Worm (Caenorhabditis elegans) whole organism, early embryonic: ENCODE measurements around the gene oac-48.

Experiments
- F13C5.2 ChIP-seq: sonication (generic microtip); optimal IDR thresholded peaks from 2 replicates; lab custom pipeline; 2017; ENCODE audit warnings: mild to moderate bottlenecking, missing genetic modification characterization, inconsistent platforms, missing compliant biosample characterization
- ama-1 ChIP-seq: fragments of 150-350 bp; optimal IDR thresholded peaks from 2 replicates; lab custom pipeline; 2014
- ceh-13 ChIP-seq: fragments of 200-800 bp; sonication (Bioruptor generic); optimal IDR thresholded peaks from 2 replicates; lab custom pipeline; 2018; ENCODE audit warnings: mild to moderate bottlenecking, missing genetic modification characterization, missing compliant biosample characterization
- ceh-36 ChIP-seq: sonication (generic microtip); optimal IDR thresholded peaks from 2 replicates; lab custom pipeline; 2016; ENCODE audit warnings: missing genetic modification characterization, inconsistent platforms, missing compliant biosample characterization
- ets-7 ChIP-seq: sonication (generic microtip); optimal IDR thresholded peaks from 2 replicates; lab custom pipeline; 2016; ENCODE audit warnings: missing genotype, missing genetic modification characterization, missing compliant biosample characterization
- flt-1 ChIP-seq: fragments of 200-800 bp; sonication (Bioruptor generic); IDR thresholded peaks from 2 replicates; pipeline ENCODE4 v1.3.6; 2022; ENCODE audit warnings: missing genetic modification characterization, missing compliant biosample characterization
- hmbx-1 ChIP-seq: sonication (generic microtip); optimal IDR thresholded peaks from 2 replicates; lab custom pipeline; 2016; ENCODE audit warnings: mild to moderate bottlenecking, missing genetic modification characterization, missing compliant biosample characterization
- hmg-4 ChIP-seq: fragments of 200-800 bp; sonication (Bioruptor generic); optimal IDR thresholded peaks from 2 replicates; lab custom pipeline; 2018; ENCODE audit warnings: mild to moderate bottlenecking, missing genetic modification characterization, missing compliant biosample characterization
- scrt-1 ChIP-seq: fragments of 200-800 bp; sonication (Bioruptor generic); IDR thresholded peaks from 2 replicates; pipeline ENCODE4 v1.3.6; 2022; ENCODE audit warnings: missing genetic modification characterization, missing compliant biosample characterization
- tbx-11 ChIP-seq: fragments of 200-800 bp; sonication (Bioruptor generic); IDR thresholded peaks from 2 replicates; pipeline ENCODE4 v1.3.6; 2022; ENCODE audit warnings: missing genetic modification characterization, missing compliant biosample characterization
- tra-4 ChIP-seq: sonication (generic microtip); optimal IDR thresholded peaks from 2 replicates; lab custom pipeline; 2017; ENCODE audit warnings: missing genetic modification characterization, missing compliant biosample characterization

DNA sequence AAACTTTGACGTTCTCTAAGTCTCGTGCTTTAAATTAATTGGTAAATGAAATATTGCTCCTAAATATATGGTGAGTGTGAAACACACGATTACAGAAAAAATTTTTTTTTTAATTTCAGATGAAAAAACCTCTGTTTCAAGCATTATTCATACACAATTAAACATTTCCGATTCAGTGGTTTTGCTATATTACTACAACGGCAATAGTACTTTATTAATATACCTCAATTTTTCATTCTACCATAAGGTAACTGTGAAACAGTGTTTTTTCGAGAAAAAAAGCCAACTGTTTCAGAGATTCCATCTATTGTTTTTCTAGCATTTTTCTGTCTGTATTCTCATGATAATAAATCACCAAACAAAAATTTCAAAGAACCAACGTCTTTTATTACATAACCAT, 27.2 kb downstream of the oac-48 start:
- TF ChIP-seq ets-7 (tag; lab: Kevin White, UChicago) (no peak), F13C5.2 (no peak), ama-1 (lab: Kevin White, UChicago) (no peak), ceh-36 (tag; lab: Kevin White, UChicago) (no peak), hmg-4 (no peak), flt-1 (GFP tag; lab: Robert Waterston, UW) (no peak), tbx-11 (GFP tag; lab: Robert Waterston, UW) (no peak), hmbx-1 (no peak), tra-4 (tag; lab: Kevin White, UChicago) (no peak), scrt-1 (no peak), ceh-13 (GFP tag; lab: Kevin White, UChicago) (no peak)
